Fruit fly (Drosophila melanogaster): ENCODE results near the gene mtm.

Gene mtm

DNA sequence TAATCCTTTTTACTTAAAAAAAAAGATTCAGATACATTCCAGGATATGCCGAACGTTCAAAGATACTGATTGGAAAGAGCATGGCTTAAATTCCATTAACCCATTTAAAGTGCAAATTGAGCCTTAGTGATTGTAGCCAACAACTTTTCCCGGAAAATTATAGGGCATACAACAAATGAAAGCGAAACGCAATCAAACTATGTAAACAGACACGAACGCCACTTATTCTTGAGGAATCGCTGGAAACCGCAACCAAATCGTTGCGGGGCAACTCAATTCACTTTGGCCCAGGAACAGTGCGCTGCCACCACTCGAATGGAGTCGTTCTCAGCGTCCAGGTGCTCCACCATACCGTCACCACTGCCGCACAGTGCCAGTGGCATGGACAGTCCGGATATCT, 16.3 kb downstream of the mtm start, which contains the start of gene CG13996:
CG13996 (plus strand) TSS at position 301 of the 400 bp plus-strand sequence.
- TF ChIP-seq gt (GFP tag; IDR thresholded peaks at IDR 0.05) (no peak), ems (GFP tag; optimal IDR thresholded peaks at IDR 0.05) (no peak), pum (GFP tag; optimal IDR thresholded peaks at IDR 0.05) (no peak), Doc2 (GFP tag; IDR thresholded peaks at IDR 0.05) (no peak), CG10462 (GFP tag; optimal IDR thresholded peaks at IDR 0.05) (no peak), CG12769 (tag; optimal IDR thresholded peaks at IDR 0.05) (no peak), Rfx (GFP tag; IDR thresholded peaks at IDR 0.05) (no peak), Six4 (GFP tag; optimal IDR thresholded peaks at IDR 0.05) (no peak), az2 (GFP tag; optimal IDR thresholded peaks at IDR 0.05) (no peak), HLH54F (GFP tag; optimal IDR thresholded peaks at IDR 0.05) (no peak), so (GFP tag; IDR thresholded peaks at IDR 0.05) (no peak), Opbp (GFP tag; IDR thresholded peaks at IDR 0.05; ENCODE audit: partially characterized antibody) (no peak), CG8388 (GFP tag; optimal IDR thresholded peaks at IDR 0.05) (no peak), dm (GFP tag; optimal IDR thresholded peaks at IDR 0.05) (no peak), sr (GFP tag; IDR thresholded peaks at IDR 0.05) (no peak), CG2889 (GFP tag; IDR thresholded peaks at IDR 0.05) (no peak), br (optimal IDR thresholded peaks at IDR 0.05) (no peak), slp2 (GFP tag; optimal IDR thresholded peaks at IDR 0.05) (no peak), MBD-R2 (GFP tag; IDR thresholded peaks at IDR 0.05) (no peak)

DNA sequence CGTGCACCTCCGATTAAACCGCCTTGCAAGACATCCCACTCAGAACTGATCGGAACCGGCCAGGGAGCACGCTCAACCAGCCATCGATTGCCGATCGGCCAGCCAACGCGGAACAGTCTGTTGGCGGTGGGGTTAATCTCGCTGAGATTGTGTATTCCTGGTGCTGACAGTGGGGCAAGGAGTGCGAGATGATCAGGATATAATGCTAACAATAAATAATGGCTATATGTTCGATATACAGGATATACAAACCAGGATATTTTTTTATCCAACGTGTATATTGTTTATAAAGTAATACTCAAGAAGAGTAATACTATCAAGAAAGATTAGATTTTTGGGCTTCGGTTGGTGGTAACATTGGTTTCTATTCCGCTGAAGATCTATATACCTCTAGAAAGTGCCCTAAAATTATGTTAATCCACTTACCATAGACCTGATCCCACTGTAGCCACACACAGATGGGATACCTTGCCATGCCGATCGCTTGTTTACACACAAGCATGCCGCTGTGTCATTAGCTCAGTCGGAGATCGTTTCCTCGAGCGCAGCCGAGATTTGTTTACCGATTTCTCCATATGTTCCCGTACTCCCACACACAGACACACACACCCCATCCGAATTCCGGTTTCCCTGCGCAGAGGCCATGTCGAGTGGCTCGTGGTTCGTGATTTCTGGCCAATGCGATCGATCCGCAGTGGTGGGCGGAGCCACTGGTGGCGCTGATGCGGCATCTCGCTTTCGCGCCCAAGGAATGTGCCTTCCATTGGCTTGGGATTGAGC, 17.3 kb downstream of the mtm start, which contains the start of gene H2.0:
H2.0 (minus strand) TSS at position 51 of the 780 bp plus-strand sequence.
- TF ChIP-seq CG12391 (tag; optimal IDR thresholded peaks at IDR 0.05) (peak; percentile 45), CG14710 (tag; optimal IDR thresholded peaks at IDR 0.05) (peak; percentile 46), chm (GFP tag; IDR thresholded peaks at IDR 0.05) (no peak), CG7839 (tag; optimal IDR thresholded peaks at IDR 0.05) (peak; percentile 45), Lpt (GFP tag; optimal IDR thresholded peaks at IDR 0.05) (no peak), CG6689 (GFP tag; IDR thresholded peaks at IDR 0.05) (peak; percentile 31; the same call in 1 of the 2 replicates), repo (GFP tag; optimal IDR thresholded peaks at IDR 0.05) (no peak), aop (GFP tag; IDR thresholded peaks at IDR 0.05) (peak; percentile 73; the same call in 1 of the 2 replicates), dimm (GFP tag; IDR thresholded peaks at IDR 0.05) (no peak), Atf3 (GFP tag; optimal IDR thresholded peaks at IDR 0.05) (no peak), CG1647 (GFP tag; optimal IDR thresholded peaks at IDR 0.05) (no peak), Dad (GFP tag; optimal IDR thresholded peaks at IDR 0.05) (no peak), Abd-B (GFP tag; optimal IDR thresholded peaks at IDR 0.05) (no peak), D (optimal IDR thresholded peaks at IDR 0.05) (no peak), D (GFP tag; optimal IDR thresholded peaks at IDR 0.05) (peak; percentile 46), Ets65A (GFP tag) (no peak), usp (GFP tag; optimal IDR thresholded peaks at IDR 0.05) (no peak), CG7786 (GFP tag; optimal IDR thresholded peaks at IDR 0.05) (no peak), hb (GFP tag; IDR thresholded peaks at IDR 0.05; ENCODE audit: partially characterized antibody) (no peak), pnt (GFP tag; optimal IDR thresholded peaks at IDR 0.05) (peak; percentile 6), Awh (GFP tag; IDR thresholded peaks at IDR 0.05) (peak; percentile 53), tio (GFP tag; optimal IDR thresholded peaks at IDR 0.05) (peak; percentile 58), Vsx1 (GFP tag; optimal IDR thresholded peaks at IDR 0.05) (peak; percentile 50), CG15073 (GFP tag; optimal IDR thresholded peaks at IDR 0.05) (no peak), CG17361 (GFP tag; IDR thresholded peaks at IDR 0.05) (peak; percentile 58; the same call in 2 of the 3 replicates), CG12769 (tag; optimal IDR thresholded peaks at IDR 0.05) (peak; percentile 34), Kr (GFP tag; optimal IDR thresholded peaks at IDR 0.05) (peak; percentile 7), ATbp (GFP tag; optimal IDR thresholded peaks at IDR 0.05) (peak; percentile 21), CG6683 (GFP tag; optimal IDR thresholded peaks at IDR 0.05) (no peak), CG10321 (GFP tag; IDR thresholded peaks at IDR 0.05) (peak; percentile 56; the same call in 1 of the 2 replicates), CG9437 (GFP tag; optimal IDR thresholded peaks at IDR 0.05) (no peak), tll (GFP tag; optimal IDR thresholded peaks at IDR 0.05) (no peak), chif (GFP tag; optimal IDR thresholded peaks at IDR 0.05) (peak in 1 of 2 experiments; percentile 49)

Measured in whole organism, embryonic.